Fruit fly (Drosophila melanogaster) S2 (cell line): Measurements from ENCODE around the gene Jasper.

Experiments used
- CG8478 ChIP-seq: fragments of >200 bp; optimal IDR thresholded peaks from 2 replicates; lab custom pipeline; 2018
- CTCF ChIP-seq, 2 experiments: fragments of >200 bp; optimal IDR thresholded peaks; 2 replicates each; lab custom pipeline; 2018

dm6 chr3R:30030061-30030460 is 22.3 kb upstream of the Jasper start:
- TF ChIP-seq CG8478 (lab: Kevin White, UChicago) (no peak), CTCF (optimal IDR thresholded peaks at IDR 0.05; lab: Kevin White, UChicago) (no peak)
